Fruit fly (Drosophila melanogaster): ENCODE results near the gene mthl10.

dm6 chr3L:361201-361600, 18.5 kb upstream of the mthl10 start, which contains the start of the genes Cdc5 and CG1233:
- TF ChIP-seq Eip78C (GFP tag) (no peak), CG11294 (GFP tag; IDR thresholded peaks at IDR 0.05) (no peak), CG8119 (GFP tag; IDR thresholded peaks at IDR 0.05) (no peak), CG9139 (GFP tag; optimal IDR thresholded peaks at IDR 0.05) (no peak), Sox15 (GFP tag; optimal IDR thresholded peaks at IDR 0.05) (no peak)
